Worm (Caenorhabditis elegans): Measurements from ENCODE around the gene noah-2.

noah-2 gene

DNA sequence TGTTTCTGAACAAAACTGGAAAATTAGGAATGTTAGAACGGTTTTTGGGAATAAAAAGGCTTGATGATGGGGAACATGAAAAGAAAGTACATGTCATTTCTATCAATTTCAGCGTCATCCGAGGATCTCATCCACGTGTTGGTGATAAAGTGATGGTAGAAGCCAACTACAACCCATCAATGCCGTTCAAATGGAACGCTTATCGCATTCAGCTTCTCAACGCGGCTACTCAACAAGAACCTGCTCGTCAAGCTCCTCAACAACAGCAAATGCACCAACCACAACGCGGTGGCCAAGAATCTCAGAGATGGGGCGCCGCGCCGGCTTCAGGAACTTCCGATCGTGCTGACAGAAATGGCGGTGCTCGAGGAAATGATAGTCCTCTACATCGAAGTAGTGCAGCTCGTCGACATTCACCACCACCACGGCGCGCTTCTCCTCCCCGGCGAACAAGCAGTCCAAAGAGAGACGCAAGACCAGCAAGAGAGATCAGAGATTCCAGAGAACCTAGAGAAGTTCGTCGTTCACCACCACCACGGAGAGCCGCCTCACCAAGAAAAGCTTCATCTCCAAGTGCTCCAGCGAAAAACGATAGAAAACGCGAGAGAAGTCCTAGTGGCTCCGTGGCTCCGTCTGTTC lies 18.9 kb upstream of the noah-2 start (continued):
- TF ChIP-seq nfya-2 (GFP tag; IDR thresholded peaks at IDR 0.05): no peak
- peak; percentile 14; the same call in 1 of the 2 replicates for TF ChIP-seq mcd-1 (GFP tag; IDR thresholded peaks at IDR 0.05)
- TF ChIP-seq T07F8.4 (tag; optimal IDR thresholded peaks at IDR 0.05): no peak

DNA sequence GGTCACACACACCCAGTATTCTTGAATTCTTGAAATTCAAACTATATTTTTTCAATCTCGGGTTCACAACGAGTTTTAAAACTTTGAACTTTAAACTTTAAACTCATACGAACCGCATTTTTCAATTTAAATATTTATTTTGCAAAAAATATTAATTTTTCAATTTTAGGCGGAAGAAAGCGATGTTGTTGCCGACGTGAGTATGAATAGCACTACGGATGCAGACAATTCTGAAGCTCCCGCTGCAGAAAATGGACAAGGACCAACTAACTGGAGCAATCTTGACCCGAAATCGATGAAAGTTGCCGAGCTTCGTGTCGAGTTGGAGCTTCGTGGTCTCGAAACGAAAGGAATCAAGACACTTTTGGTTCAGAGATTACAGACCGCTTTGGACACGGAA lies 16.6 kb upstream of the noah-2 start:
- TF ChIP-seq B0261.1 (tag; optimal IDR thresholded peaks at IDR 0.05): no peak
- TF ChIP-seq unc-62 (GFP tag; optimal IDR thresholded peaks at IDR 0.05): no peak
- TF ChIP-seq snpc-4 (GFP tag; optimal IDR thresholded peaks at IDR 0.05): no peak
- peak in 1 of 4 experiments; percentile 51 for TF ChIP-seq snpc-4 (tag; optimal IDR thresholded peaks at IDR 0.05)
- TF ChIP-seq attf-6 (GFP tag; IDR thresholded peaks at IDR 0.05): peak; percentile 66; the same call in 1 of the 2 replicates
- TF ChIP-seq tbx-9 (tag; optimal IDR thresholded peaks at IDR 0.05; ENCODE audit: borderline replicate concordance): no peak
- no peak for TF ChIP-seq nfyb-1 (GFP tag; IDR thresholded peaks at IDR 0.05)
- no peak for TF ChIP-seq hmg-20 (GFP tag; IDR thresholded peaks at IDR 0.05)
- no peak for TF ChIP-seq bed-2 (GFP tag; IDR thresholded peaks at IDR 0.05)
- no peak for TF ChIP-seq egl-44 (GFP tag; IDR thresholded peaks at IDR 0.05)
- no peak for TF ChIP-seq F22D6.2 (tag; optimal IDR thresholded peaks at IDR 0.05)
- TF ChIP-seq mel-28 (tag; optimal IDR thresholded peaks at IDR 0.05; ENCODE audit: borderline replicate concordance): no peak
- TF ChIP-seq ceh-100 (GFP tag; IDR thresholded peaks at IDR 0.05): no peak
- no peak for TF ChIP-seq rec-8 (tag; optimal IDR thresholded peaks at IDR 0.05)
- TF ChIP-seq rpc-1 (optimal IDR thresholded peaks at IDR 0.05): no peak
- no peak for TF ChIP-seq rpc-1 (tag; optimal IDR thresholded peaks at IDR 0.05)
- no peak for TF ChIP-seq B0336.3 (GFP tag; IDR thresholded peaks at IDR 0.05)
- TF ChIP-seq hsf-1 (GFP tag; IDR thresholded peaks at IDR 0.05): 0 out of 2 replicates have a peak, but pooled peaks have one; percentile 49
- TF ChIP-seq Y79H2A.3 (GFP tag; conservative IDR thresholded peaks at IDR 0.05): no peak
- TF ChIP-seq mcd-1 (GFP tag; IDR thresholded peaks at IDR 0.05): 0 out of 2 replicates have a peak, but pooled peaks have one; percentile 16

DNA sequence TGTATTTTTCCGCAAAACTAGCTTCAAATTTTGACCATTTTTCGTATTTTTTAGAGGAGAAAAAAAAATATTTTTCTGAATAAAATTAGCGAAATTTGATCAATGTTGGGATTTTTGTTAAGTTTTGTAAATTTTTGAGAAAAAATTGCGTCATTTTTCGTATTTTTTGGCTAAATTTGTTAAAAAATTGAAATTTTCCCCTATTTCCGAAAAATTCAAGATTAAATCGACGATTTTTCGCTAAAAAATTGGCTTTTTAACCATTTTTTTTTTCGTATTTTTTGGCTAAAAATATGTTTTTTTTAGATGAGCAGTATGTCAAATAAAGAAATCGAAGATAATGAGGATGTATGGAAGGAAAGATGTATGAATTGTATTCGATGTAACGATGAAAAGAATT lies 13.9 kb upstream of the noah-2 start, which contains the start of gene cfp-1:
cfp-1 (plus strand) TSS at position 301 of the 400 bp plus-strand sequence.
- no peak for TF ChIP-seq lin-26 (GFP tag; IDR thresholded peaks at IDR 0.05)
- no peak for TF ChIP-seq efl-1 (GFP tag; optimal IDR thresholded peaks at IDR 0.05)
- no peak for TF ChIP-seq snpc-1.1 (tag; optimal IDR thresholded peaks at IDR 0.05; ENCODE audit: insufficient read depth)
- no peak for TF ChIP-seq attf-6 (GFP tag; IDR thresholded peaks at IDR 0.05)
- no peak for TF ChIP-seq lsy-27 (tag; optimal IDR thresholded peaks at IDR 0.05; ENCODE audit: borderline replicate concordance, insufficient read depth)
- TF ChIP-seq Y56A3A.18 (GFP tag; IDR thresholded peaks at IDR 0.05): no peak
- no peak for TF ChIP-seq snpc-4 (GFP tag; optimal IDR thresholded peaks at IDR 0.05)
- TF ChIP-seq snpc-4 (tag; optimal IDR thresholded peaks at IDR 0.05): no peak

DNA sequence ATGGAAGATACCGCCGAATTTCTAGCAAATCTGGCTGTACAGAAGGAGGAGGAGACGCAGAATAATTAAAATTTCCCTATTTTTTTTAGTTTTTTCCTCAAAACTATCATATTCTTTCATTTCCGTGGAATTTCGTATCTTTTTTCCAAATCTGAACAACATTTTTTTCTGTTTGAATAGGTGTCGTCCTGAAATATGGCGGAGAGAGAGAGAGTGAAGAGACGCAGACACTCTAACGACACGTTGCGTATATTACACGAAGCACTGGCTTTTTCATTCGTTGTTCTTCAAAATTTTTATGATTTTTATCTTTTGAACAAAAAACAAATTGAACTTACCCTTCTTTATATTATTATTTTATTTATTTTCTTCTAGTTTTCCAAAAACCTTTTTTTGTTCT lies 8.1 kb upstream of the noah-2 start:
- TF ChIP-seq snpc-4 (GFP tag; optimal IDR thresholded peaks at IDR 0.05) (no peak), snpc-4 (tag; optimal IDR thresholded peaks at IDR 0.05) (peak in 1 of 4 experiments; percentile 16), dox-1 (GFP tag; IDR thresholded peaks at IDR 0.05) (no peak), ama-1 (optimal IDR thresholded peaks at IDR 0.05) (no peak), ama-1 (GFP tag; optimal IDR thresholded peaks at IDR 0.05) (no peak), hmg-1.2 (GFP tag; IDR thresholded peaks at IDR 0.05) (peak; percentile 13; the same call in 1 of the 2 replicates)

DNA sequence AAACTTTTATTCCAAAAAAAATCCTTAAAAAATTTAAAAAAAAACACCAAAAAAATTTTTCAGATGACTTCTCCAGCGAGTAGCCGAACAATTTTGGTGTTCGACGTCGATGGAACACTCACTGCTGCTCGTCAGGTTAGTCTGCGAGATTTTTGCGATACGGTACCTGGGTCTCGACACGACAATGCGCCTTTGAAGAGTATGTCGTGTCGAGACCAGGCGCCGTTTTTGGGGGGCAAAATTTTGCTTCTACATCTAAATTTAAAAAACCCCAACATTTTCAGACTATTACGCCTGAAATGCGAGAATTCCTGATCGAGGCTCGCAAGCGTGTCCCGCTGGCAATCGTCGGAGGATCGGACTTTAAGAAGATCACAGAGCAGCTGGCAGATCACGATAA lies 7.5 kb upstream of the noah-2 start, which contains the start of gene F52B11.2:
F52B11.2 (plus strand) TSS at position 64 of the 400 bp plus-strand sequence.
- TF ChIP-seq attf-6 (GFP tag; IDR thresholded peaks at IDR 0.05): 0 out of 2 replicates have a peak, but pooled peaks have one; percentile 67
- TF ChIP-seq hsf-1 (GFP tag; IDR thresholded peaks at IDR 0.05): no peak
- TF ChIP-seq Y79H2A.3 (GFP tag; conservative IDR thresholded peaks at IDR 0.05): peak; percentile 81; the same call in 1 of the 2 replicates
- no peak for TF ChIP-seq unc-62 (GFP tag; optimal IDR thresholded peaks at IDR 0.05)
- peak; percentile 14 for TF ChIP-seq lin-54 (GFP tag; optimal IDR thresholded peaks at IDR 0.05)
- TF ChIP-seq F33H1.4 (GFP tag; IDR thresholded peaks at IDR 0.05): peak; percentile 22; the same call in 1 of the 2 replicates
- TF ChIP-seq madf-6 (GFP tag; IDR thresholded peaks at IDR 0.05): 0 out of 2 replicates have a peak, but pooled peaks have one; percentile 10
- 0 out of 2 replicates have a peak, but pooled peaks have one; percentile 37 for TF ChIP-seq ceh-58 (GFP tag; IDR thresholded peaks at IDR 0.05)
- TF ChIP-seq nhr-27 (tag; optimal IDR thresholded peaks at IDR 0.05): peak; percentile 32
- TF ChIP-seq Y53F4B.3 (GFP tag; IDR thresholded peaks at IDR 0.05): 0 out of 2 replicates have a peak, but pooled peaks have one; percentile 5
- TF ChIP-seq hrde-1 (tag; optimal IDR thresholded peaks at IDR 0.05; ENCODE audit: borderline replicate concordance): peak; percentile 34
- 0 out of 2 replicates have a peak, but pooled peaks have one; percentile 42 for TF ChIP-seq ztf-28 (GFP tag; IDR thresholded peaks at IDR 0.05)
- no peak for TF ChIP-seq nhr-90 (tag; optimal IDR thresholded peaks at IDR 0.05)
- no peak for TF ChIP-seq hmg-20 (GFP tag; IDR thresholded peaks at IDR 0.05)

All from whole organism, young adult.